Fruit fly (Drosophila melanogaster) whole organism, wandering third instar larva: Measurements from ENCODE around the gene Or65c.

Experiments
- Vsx2 ChIP-seq: fragments of 200-300, 225-300 bp; sonication (Bioruptor generic); optimal IDR thresholded peaks from 2 replicates; lab custom pipeline; 2018; ENCODE audit warnings: missing biosample characterization, missing genetic modification characterization; ENCODE audit not compliant: partially characterized antibody
- h ChIP-seq: fragments of 200-800 bp; sonication (Bioruptor generic); optimal IDR thresholded peaks from 3 replicates; lab custom pipeline; 2016; ENCODE audit warnings: missing biosample characterization, mild to moderate bottlenecking, missing genetic modification characterization
- sage ChIP-seq: fragments of 200-800 bp; sonication (Bioruptor generic); optimal IDR thresholded peaks from 2 replicates; lab custom pipeline; 2016; ENCODE audit warnings: missing biosample characterization, mild to moderate bottlenecking, missing genetic modification characterization

dm6 chr3L:6307298-6307697 lies 20.1 kb upstream of the Or65c start:
- no peak for TF ChIP-seq h (GFP tag; lab: Kevin White, UChicago)
- TF ChIP-seq sage (GFP tag; lab: Kevin White, UChicago), result no peak
- TF ChIP-seq Vsx2, result no peak
